Comparison of ENCODE assay signal across 3 worm cellular contexts in the genomic region with DNA sequence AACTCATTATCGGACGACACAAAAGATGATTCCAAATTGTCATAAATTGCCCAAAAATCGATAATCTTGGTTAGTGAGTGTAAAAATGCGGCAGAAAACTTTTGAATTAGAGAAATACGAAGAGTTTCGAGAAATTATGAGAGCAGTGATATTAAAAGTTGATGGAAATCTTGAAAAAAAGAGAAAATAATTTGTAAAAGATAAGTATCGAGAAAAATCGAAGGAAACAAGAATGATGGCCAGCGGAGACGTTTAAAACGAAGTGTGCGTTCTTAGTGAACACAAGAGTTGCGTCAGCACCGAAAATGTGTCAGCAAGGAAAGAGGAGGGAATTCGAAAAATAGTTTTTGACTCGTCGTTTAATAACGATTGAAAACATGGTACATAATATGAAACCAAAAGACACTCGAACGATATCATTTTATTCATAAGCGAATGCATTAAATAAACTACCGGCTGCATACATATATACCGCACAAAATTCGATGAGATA.
TF ChIP-seq lines count a peak whose summit lies in the region.

A gene (minus strand): TSS at position 51 of the 493 bp plus-strand sequence.

TF ChIP-seq in whole organism, L2 larva, 48 proteins besides CTCF, POLR2A, EP300 and RAD21 (continued from another document):
- TF ChIP-seq nhr-77 (tag; optimal IDR thresholded peaks at IDR 0.05; lab: Kevin White, UChicago) (peak; percentile 74), gmeb-1 (tag; optimal IDR thresholded peaks at IDR 0.05; lab: Kevin White, UChicago) (peak; percentile 98), mab-5 (tag; optimal IDR thresholded peaks at IDR 0.05; lab: Kevin White, UChicago) (peak; percentile 84), Y55F3AM.14 (GFP tag; optimal IDR thresholded peaks at IDR 0.05; lab: Kevin White, UChicago) (no peak), elt-1 (tag; optimal IDR thresholded peaks at IDR 0.05; lab: Kevin White, UChicago) (no peak), skn-1 (tag; optimal IDR thresholded peaks at IDR 0.05; lab: Kevin White, UChicago) (peak; percentile 37), nhr-10 (tag; optimal IDR thresholded peaks at IDR 0.05; lab: Kevin White, UChicago) (no peak), lsy-2 (tag; optimal IDR thresholded peaks at IDR 0.05; lab: Kevin White, UChicago) (peak; percentile 79 to 93), zag-1 (tag; optimal IDR thresholded peaks at IDR 0.05; lab: Kevin White, UChicago) (peak; percentile 35), ama-1 (optimal IDR thresholded peaks at IDR 0.05; lab: Kevin White, UChicago) (peak; percentile 62), unc-55 (GFP tag; optimal IDR thresholded peaks at IDR 0.05; lab: Kevin White, UChicago) (peak; percentile 95), ztf-1 (GFP tag; conservative IDR thresholded peaks at IDR 0.05; lab: Robert Waterston, UW) (no peak), mbf-1 (tag; optimal IDR thresholded peaks at IDR 0.05; lab: Kevin White, UChicago) (no peak), sma-9 (GFP tag; optimal IDR thresholded peaks at IDR 0.05; lab: Kevin White, UChicago) (peak; percentile 87), sma-9 (tag; optimal IDR thresholded peaks at IDR 0.05; lab: Kevin White, UChicago) (no peak), peb-1 (tag; optimal IDR thresholded peaks at IDR 0.05; lab: Kevin White, UChicago) (no peak), ztf-11 (tag; optimal IDR thresholded peaks at IDR 0.05; lab: Kevin White, UChicago) (no peak), unc-39 (tag; optimal IDR thresholded peaks at IDR 0.05; lab: Kevin White, UChicago) (no peak), aly-2 (tag; optimal IDR thresholded peaks at IDR 0.05; lab: Kevin White, UChicago) (no peak), dmd-4 (tag; optimal IDR thresholded peaks at IDR 0.05; lab: Kevin White, UChicago) (no peak), blmp-1 (tag; optimal IDR thresholded peaks at IDR 0.05; lab: Kevin White, UChicago; ENCODE audit: insufficient read depth) (peak; percentile 56), ZK546.5 (tag; optimal IDR thresholded peaks at IDR 0.05; lab: Kevin White, UChicago) (no peak), sem-4 (tag; optimal IDR thresholded peaks at IDR 0.05; lab: Kevin White, UChicago) (peak; percentile 60), nhr-25 (tag; optimal IDR thresholded peaks at IDR 0.05; lab: Kevin White, UChicago) (peak; percentile 85), mdl-1 (tag; optimal IDR thresholded peaks at IDR 0.05; lab: Kevin White, UChicago) (no peak), fos-1 (tag; optimal IDR thresholded peaks at IDR 0.05; lab: Kevin White, UChicago) (peak; percentile 85), nhr-21 (tag; optimal IDR thresholded peaks at IDR 0.05; lab: Kevin White, UChicago) (peak; percentile 70)

TF ChIP-seq in whole organism, L4 larva, 104 proteins besides CTCF, POLR2A, EP300 and RAD21 (continued from another document and continues in another):
- TF ChIP-seq sdz-12 (GFP tag; optimal IDR thresholded peaks at IDR 0.05; lab: Kevin White, UChicago) (no peak), nhr-48 (tag; optimal IDR thresholded peaks at IDR 0.05; lab: Kevin White, UChicago) (peak; percentile 67), ceh-32 (tag; optimal IDR thresholded peaks at IDR 0.05; lab: Kevin White, UChicago; ENCODE audit: poor library complexity) (no peak), zip-11 (GFP tag; IDR thresholded peaks at IDR 0.05; lab: Robert Waterston, UW) (no peak), tra-1 (GFP tag; IDR thresholded peaks at IDR 0.05; lab: Robert Waterston, UW) (no peak), lin-38 (GFP tag; IDR thresholded peaks at IDR 0.05; lab: Robert Waterston, UW) (peak; percentile 86), F49E8.2 (tag; optimal IDR thresholded peaks at IDR 0.05; lab: Kevin White, UChicago; ENCODE audit: borderline replicate concordance) (no peak), snpc-4 (tag; optimal IDR thresholded peaks at IDR 0.05; lab: Kevin White, UChicago) (no peak), spr-3 (GFP tag; optimal IDR thresholded peaks at IDR 0.05; lab: Kevin White, UChicago) (peak; percentile 18), mxl-3 (GFP tag; optimal IDR thresholded peaks at IDR 0.05; lab: Kevin White, UChicago) (peak; percentile 57), Y48G9A.11 (GFP tag; IDR thresholded peaks at IDR 0.05; lab: Robert Waterston, UW) (no peak), nhr-102 (tag; optimal IDR thresholded peaks at IDR 0.05; lab: Kevin White, UChicago) (peak; percentile 74), attf-4 (tag; optimal IDR thresholded peaks at IDR 0.05; lab: Kevin White, UChicago) (no peak), Y105C5A.15 (GFP tag; IDR thresholded peaks at IDR 0.05; lab: Robert Waterston, UW) (no peak), zfp-3 (GFP tag; conservative IDR thresholded peaks at IDR 0.05; lab: Robert Waterston, UW) (peak; percentile 60; the same call in 1 of the 2 replicates), zfp-2 (tag; optimal IDR thresholded peaks at IDR 0.05; lab: Kevin White, UChicago) (no peak), gei-8 (GFP tag; optimal IDR thresholded peaks at IDR 0.05; lab: Kevin White, UChicago) (no peak), F44E2.7 (GFP tag; IDR thresholded peaks at IDR 0.05; lab: Robert Waterston, UW) (no peak), madf-9 (GFP tag; conservative IDR thresholded peaks at IDR 0.05; lab: Robert Waterston, UW) (peak; percentile 35; the same call in 1 of the 2 replicates), mdt-29 (GFP tag; IDR thresholded peaks at IDR 0.05; lab: Robert Waterston, UW) (no peak), unc-130 (GFP tag; optimal IDR thresholded peaks at IDR 0.05; lab: Kevin White, UChicago) (no peak), nhr-41 (GFP tag; IDR thresholded peaks at IDR 0.05; lab: Robert Waterston, UW) (no peak), nhr-111 (GFP tag; optimal IDR thresholded peaks at IDR 0.05; lab: Kevin White, UChicago) (no peak), pqm-1 (tag; optimal IDR thresholded peaks at IDR 0.05; lab: Kevin White, UChicago) (no peak), ZK546.5 (tag; optimal IDR thresholded peaks at IDR 0.05; lab: Kevin White, UChicago) (no peak), daf-16 (GFP tag; optimal IDR thresholded peaks at IDR 0.05; lab: Kevin White, UChicago) (no peak), daf-16 (tag; optimal IDR thresholded peaks at IDR 0.05; lab: Kevin White, UChicago) (peak; percentile 47), mes-2 (tag; optimal IDR thresholded peaks at IDR 0.05; lab: Kevin White, UChicago; ENCODE audit: poor library complexity, severe bottlenecking) (peak; percentile 91), dpl-1 (GFP tag; optimal IDR thresholded peaks at IDR 0.05; lab: Kevin White, UChicago) (peak; percentile 99), egl-43 (GFP tag; IDR thresholded peaks at IDR 0.05; lab: Robert Waterston, UW) (peak; percentile 24; the same call in 1 of the 2 replicates), nhr-77 (tag; optimal IDR thresholded peaks at IDR 0.05; lab: Kevin White, UChicago) (peak; percentile 88), duxl-1 (tag; optimal IDR thresholded peaks at IDR 0.05; lab: Kevin White, UChicago; ENCODE audit: poor library complexity) (peak; percentile 51), nhr-76 (tag; optimal IDR thresholded peaks at IDR 0.05; lab: Kevin White, UChicago) (no peak), ceh-20 (GFP tag; IDR thresholded peaks at IDR 0.05; lab: Robert Waterston, UW) (peak; percentile 58; the same call in 1 of the 2 replicates), fos-1 (tag; optimal IDR thresholded peaks at IDR 0.05; lab: Kevin White, UChicago) (no peak), nhr-25 (tag; optimal IDR thresholded peaks at IDR 0.05; lab: Kevin White, UChicago; ENCODE audit: borderline replicate concordance, insufficient read depth) (peak; percentile 76), pha-4 (GFP tag; IDR thresholded peaks at IDR 0.05; lab: Robert Waterston, UW) (no peak; the same call in 1 of the 2 replicates), pha-4 (tag; optimal IDR thresholded peaks at IDR 0.05; lab: Kevin White, UChicago) (peak; percentile 64), lin-15B (tag; optimal IDR thresholded peaks at IDR 0.05; lab: Kevin White, UChicago) (peak; percentile 22), nhr-237 (tag; optimal IDR thresholded peaks at IDR 0.05; lab: Kevin White, UChicago) (no peak), D1046.2 (GFP tag; IDR thresholded peaks at IDR 0.05; lab: Robert Waterston, UW) (no peak), jun-1 (tag; optimal IDR thresholded peaks at IDR 0.05; lab: Kevin White, UChicago) (peak; percentile 26), php-3 (GFP tag; IDR thresholded peaks at IDR 0.05; lab: Robert Waterston, UW) (no peak), F26F4.8 (GFP tag; conservative IDR thresholded peaks at IDR 0.05; lab: Robert Waterston, UW) (no peak), ceh-82 (tag; optimal IDR thresholded peaks at IDR 0.05; lab: Kevin White, UChicago) (no peak), ZK337.2 (GFP tag; IDR thresholded peaks at IDR 0.05; lab: Robert Waterston, UW) (no peak), unc-39 (tag; optimal IDR thresholded peaks at IDR 0.05; lab: Kevin White, UChicago) (no peak), lim-7 (GFP tag; IDR thresholded peaks at IDR 0.05; lab: Robert Waterston, UW) (no peak), mep-1 (tag; optimal IDR thresholded peaks at IDR 0.05; lab: Kevin White, UChicago) (peak; percentile 86), nhr-10 (tag; optimal IDR thresholded peaks at IDR 0.05; lab: Kevin White, UChicago) (no peak), T20F7.1 (GFP tag; optimal IDR thresholded peaks at IDR 0.05; lab: Kevin White, UChicago) (peak; percentile 83)

TF ChIP-seq in whole organism, late embryonic, 69 proteins besides CTCF, POLR2A, EP300 and RAD21 (continued from another document):
- TF ChIP-seq ceh-18 (tag; optimal IDR thresholded peaks at IDR 0.05; lab: Kevin White, UChicago) (peak; percentile 60), pat-9 (tag; optimal IDR thresholded peaks at IDR 0.05; lab: Kevin White, UChicago) (peak; percentile 42), sox-2 (GFP tag; IDR thresholded peaks at IDR 0.05; lab: Robert Waterston, UW) (no peak), gmeb-2 (tag; optimal IDR thresholded peaks at IDR 0.05; lab: Kevin White, UChicago) (no peak), dmd-4 (tag; optimal IDR thresholded peaks at IDR 0.05; lab: Kevin White, UChicago; ENCODE audit: borderline replicate concordance) (no peak), ama-1 (optimal IDR thresholded peaks at IDR 0.05; lab: Kevin White, UChicago) (no peak), eyg-1 (tag; optimal IDR thresholded peaks at IDR 0.05; lab: Kevin White, UChicago) (no peak), pha-4 (tag; optimal IDR thresholded peaks at IDR 0.05; lab: Kevin White, UChicago) (no peak), odd-2 (tag; optimal IDR thresholded peaks at IDR 0.05; lab: Kevin White, UChicago) (no peak), ceh-30 (tag; optimal IDR thresholded peaks at IDR 0.05; lab: Kevin White, UChicago) (no peak), ceh-6 (GFP tag; optimal IDR thresholded peaks at IDR 0.05; lab: Kevin White, UChicago) (no peak), ceh-24 (tag; optimal IDR thresholded peaks at IDR 0.05; lab: Kevin White, UChicago) (no peak), ceh-48 (tag; optimal IDR thresholded peaks at IDR 0.05; lab: Kevin White, UChicago) (peak; percentile 46), K09A11.1 (tag; optimal IDR thresholded peaks at IDR 0.05; lab: Kevin White, UChicago; ENCODE audit: insufficient read depth) (no peak), hlh-15 (tag; optimal IDR thresholded peaks at IDR 0.05; lab: Kevin White, UChicago) (no peak), pqm-1 (tag; optimal IDR thresholded peaks at IDR 0.05; lab: Kevin White, UChicago) (no peak), pag-3 (tag; optimal IDR thresholded peaks at IDR 0.05; lab: Kevin White, UChicago; ENCODE audit: borderline replicate concordance) (no peak), zip-5 (tag; optimal IDR thresholded peaks at IDR 0.05; lab: Kevin White, UChicago) (no peak), F13H6.1 (tag; optimal IDR thresholded peaks at IDR 0.05; lab: Kevin White, UChicago) (no peak), nhr-11 (tag; optimal IDR thresholded peaks at IDR 0.05; lab: Kevin White, UChicago) (no peak), unc-55 (GFP tag; optimal IDR thresholded peaks at IDR 0.05; lab: Kevin White, UChicago) (no peak), ceh-14 (tag; optimal IDR thresholded peaks at IDR 0.05; lab: Kevin White, UChicago) (no peak), ceh-31 (tag; optimal IDR thresholded peaks at IDR 0.05; lab: Kevin White, UChicago) (peak; percentile 78), nhr-232 (tag; optimal IDR thresholded peaks at IDR 0.05; lab: Kevin White, UChicago) (no peak), ceh-19 (GFP tag; optimal IDR thresholded peaks at IDR 0.05; lab: Kevin White, UChicago) (peak; percentile 53), lin-11 (tag; optimal IDR thresholded peaks at IDR 0.05; lab: Kevin White, UChicago) (no peak), hlh-13 (GFP tag; optimal IDR thresholded peaks at IDR 0.05; lab: Kevin White, UChicago) (no peak), ztf-16 (tag; optimal IDR thresholded peaks at IDR 0.05; lab: Kevin White, UChicago) (no peak), C38D4.7 (GFP tag; optimal IDR thresholded peaks at IDR 0.05; lab: Kevin White, UChicago) (peak; percentile 16), syd-9 (tag; optimal IDR thresholded peaks at IDR 0.05; lab: Kevin White, UChicago) (no peak), ceh-2 (tag; optimal IDR thresholded peaks at IDR 0.05; lab: Kevin White, UChicago) (no peak), che-1 (tag; optimal IDR thresholded peaks at IDR 0.05; lab: Kevin White, UChicago) (no peak), madf-2 (tag; optimal IDR thresholded peaks at IDR 0.05; lab: Kevin White, UChicago) (no peak), rnt-1 (tag; optimal IDR thresholded peaks at IDR 0.05; lab: Kevin White, UChicago) (peak; percentile 43), mec-3 (tag; optimal IDR thresholded peaks at IDR 0.05; lab: Kevin White, UChicago; ENCODE audit: borderline replicate concordance) (no peak), fax-1 (tag; optimal IDR thresholded peaks at IDR 0.05; lab: Kevin White, UChicago) (no peak), sdc-2 (tag; optimal IDR thresholded peaks at IDR 0.05; lab: Kevin White, UChicago) (peak; percentile 11), ttx-3 (tag; optimal IDR thresholded peaks at IDR 0.05; lab: Kevin White, UChicago) (peak; percentile 19), elt-2 (tag; optimal IDR thresholded peaks at IDR 0.05; lab: Kevin White, UChicago) (peak; percentile 91), fkh-6 (tag; optimal IDR thresholded peaks at IDR 0.05; lab: Kevin White, UChicago) (peak; percentile 44), pax-1 (tag; optimal IDR thresholded peaks at IDR 0.05; lab: Kevin White, UChicago) (no peak), ets-4 (tag; optimal IDR thresholded peaks at IDR 0.05; lab: Kevin White, UChicago) (peak; percentile 16), fkh-10 (GFP tag; optimal IDR thresholded peaks at IDR 0.05; lab: Kevin White, UChicago) (no peak), pros-1 (tag; optimal IDR thresholded peaks at IDR 0.05; lab: Kevin White, UChicago) (no peak), ceh-45 (GFP tag; IDR thresholded peaks at IDR 0.05; lab: Robert Waterston, UW) (no peak)
